Worm (Caenorhabditis elegans): Measurements from ENCODE around the gene cln-3.3.
A peak's percentile ranks its signal among the peaks of the same experiment; 100 is the strongest.

Gene cln-3.3

DNA sequence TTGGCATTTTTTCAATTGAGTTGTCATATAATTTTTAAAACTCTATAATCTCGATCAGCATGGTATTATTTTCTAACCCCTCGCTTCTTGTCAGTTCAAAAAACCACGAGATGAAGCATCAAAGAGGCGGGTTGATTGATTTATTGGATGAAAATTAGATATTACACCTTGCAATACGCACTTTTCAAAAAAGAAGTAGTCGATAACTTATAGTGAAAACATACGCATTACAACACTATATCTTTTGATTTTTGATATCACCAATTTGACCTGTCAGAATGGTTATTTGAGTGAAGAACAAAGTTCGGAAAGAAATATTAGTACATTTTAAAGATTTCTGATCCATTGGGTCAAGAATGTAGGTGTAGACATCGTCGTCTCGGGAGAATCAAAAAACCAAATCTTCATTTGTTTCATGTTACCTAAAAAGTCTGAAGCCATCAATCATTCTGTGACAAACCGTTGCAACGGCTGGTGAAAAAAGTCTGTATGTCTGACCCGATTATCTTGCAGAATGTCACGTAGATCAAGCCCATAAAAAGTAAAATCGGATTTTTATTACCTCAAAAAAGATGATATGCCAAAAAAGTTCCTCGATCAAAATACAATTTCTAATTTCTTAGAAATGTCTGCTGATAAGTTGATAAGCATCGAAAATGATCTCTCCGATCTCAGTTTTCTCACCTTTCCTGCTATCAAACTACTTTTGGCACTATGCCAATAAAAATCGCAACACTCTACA lies 29.6 kb upstream of the cln-3.3 start:
- TF ChIP-seq unc-55 (GFP tag; optimal IDR thresholded peaks at IDR 0.05): peak; percentile 14
- no peak for TF ChIP-seq ceh-2 (tag; optimal IDR thresholded peaks at IDR 0.05)

ce11 chrV:8654460-8655419 lies 28.1 kb upstream of the cln-3.3 start:
- TF ChIP-seq pag-3 (tag; optimal IDR thresholded peaks at IDR 0.05; ENCODE audit: borderline replicate concordance): no peak
- TF ChIP-seq unc-55 (GFP tag; optimal IDR thresholded peaks at IDR 0.05): peak; percentile 16
- no peak for TF ChIP-seq tbx-7 (tag; optimal IDR thresholded peaks at IDR 0.05)
- no peak for TF ChIP-seq ceh-30 (tag; optimal IDR thresholded peaks at IDR 0.05)
- TF ChIP-seq unc-86 (tag; optimal IDR thresholded peaks at IDR 0.05): no peak
- TF ChIP-seq gmeb-2 (tag; optimal IDR thresholded peaks at IDR 0.05): no peak

DNA sequence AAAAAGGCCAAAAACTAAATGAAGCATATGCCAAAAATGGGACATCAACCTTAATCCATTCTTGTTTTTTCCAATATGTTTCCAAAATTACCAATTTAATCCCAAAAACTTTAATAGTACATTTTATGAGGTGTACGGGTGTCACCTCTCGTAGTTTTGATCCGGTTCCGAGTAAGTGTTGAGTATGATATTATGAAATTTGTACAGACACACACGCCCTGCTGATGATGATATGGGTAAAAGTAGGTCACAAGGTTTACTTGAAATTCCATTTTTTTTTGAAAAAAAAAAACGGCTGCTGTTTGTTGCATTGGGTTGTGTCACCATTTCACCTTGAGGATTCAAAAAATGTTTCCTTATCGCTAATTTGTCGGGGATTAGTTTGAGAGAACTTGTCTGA lies 24.9 kb upstream of the cln-3.3 start:
- TF ChIP-seq hlh-6 (tag; optimal IDR thresholded peaks at IDR 0.05) (no peak), ceh-6 (GFP tag; optimal IDR thresholded peaks at IDR 0.05) (no peak), ets-4 (tag; optimal IDR thresholded peaks at IDR 0.05) (no peak), pros-1 (tag; optimal IDR thresholded peaks at IDR 0.05) (no peak), ceh-2 (tag; optimal IDR thresholded peaks at IDR 0.05) (no peak), sox-4 (tag; optimal IDR thresholded peaks at IDR 0.05) (no peak), hlh-15 (tag; optimal IDR thresholded peaks at IDR 0.05) (no peak), hlh-30 (tag; optimal IDR thresholded peaks at IDR 0.05; ENCODE audit: insufficient read depth) (no peak), syd-9 (tag; optimal IDR thresholded peaks at IDR 0.05) (no peak), hlh-8 (tag; optimal IDR thresholded peaks at IDR 0.05) (no peak), elt-4 (tag; optimal IDR thresholded peaks at IDR 0.05) (no peak), zip-5 (tag; optimal IDR thresholded peaks at IDR 0.05) (no peak), fax-1 (tag; optimal IDR thresholded peaks at IDR 0.05) (no peak), npax-4 (tag; optimal IDR thresholded peaks at IDR 0.05) (no peak), tbx-7 (tag; optimal IDR thresholded peaks at IDR 0.05) (no peak)

DNA sequence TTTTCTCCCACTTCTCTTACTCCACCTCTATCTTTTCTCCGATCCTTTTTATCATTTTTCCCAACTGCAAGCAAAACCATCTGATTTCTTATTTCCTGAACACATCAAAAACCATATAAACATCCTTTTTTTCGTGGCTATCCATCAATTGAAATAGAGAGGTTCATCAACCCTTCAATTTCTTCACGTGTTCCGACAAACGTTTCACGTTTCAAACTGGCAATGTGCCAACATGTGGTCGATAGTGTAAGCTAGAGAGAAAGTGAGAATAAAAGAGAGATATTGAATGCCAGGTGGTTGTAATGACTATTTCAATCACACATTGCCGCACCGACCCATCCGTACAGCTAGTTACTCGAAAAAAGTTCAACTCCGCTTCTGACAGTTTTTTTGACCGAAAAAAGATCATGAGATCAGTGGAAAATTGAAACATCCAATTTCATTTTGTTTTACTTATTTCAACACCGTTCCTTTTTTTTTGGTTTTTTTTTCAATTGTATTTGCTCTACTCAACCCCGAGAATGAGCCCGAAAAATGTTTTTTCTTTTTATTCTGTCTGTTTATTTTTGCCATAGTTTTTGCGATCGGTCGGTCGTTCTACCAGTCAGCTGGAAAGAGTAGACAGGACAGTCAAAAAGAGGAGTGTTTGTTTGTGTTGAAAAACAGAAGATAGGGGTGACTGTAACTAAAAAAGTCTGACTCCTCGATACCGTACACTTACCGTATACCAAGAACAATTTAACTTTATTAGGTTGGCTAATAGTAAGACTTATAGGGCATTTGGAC lies 24.1 kb upstream of the cln-3.3 start:
- TF ChIP-seq ceh-18 (tag; optimal IDR thresholded peaks at IDR 0.05): peak; percentile 49
- no peak for TF ChIP-seq elt-2 (tag; optimal IDR thresholded peaks at IDR 0.05)
- TF ChIP-seq unc-55 (GFP tag; optimal IDR thresholded peaks at IDR 0.05): peak; percentile 37
- TF ChIP-seq unc-42 (tag; optimal IDR thresholded peaks at IDR 0.05): no peak
- no peak for TF ChIP-seq K02D7.2 (tag; optimal IDR thresholded peaks at IDR 0.05)
- TF ChIP-seq hlh-8 (tag; optimal IDR thresholded peaks at IDR 0.05): peak; percentile 34
- TF ChIP-seq rnt-1 (tag; optimal IDR thresholded peaks at IDR 0.05): peak; percentile 56

ce11 chrV:8660475-8660874 lies 22.4 kb upstream of the cln-3.3 start:
- TF ChIP-seq dmd-4 (tag; optimal IDR thresholded peaks at IDR 0.05; ENCODE audit: borderline replicate concordance): no peak
- TF ChIP-seq rnt-1 (tag; optimal IDR thresholded peaks at IDR 0.05): peak; percentile 20
- no peak for TF ChIP-seq ceh-48 (tag; optimal IDR thresholded peaks at IDR 0.05)
- no peak for TF ChIP-seq che-1 (tag; optimal IDR thresholded peaks at IDR 0.05)
